Fruit fly (Drosophila melanogaster) whole organism, wandering third instar larva: ENCODE results near the gene CG9673.

ENCODE experiments used
- Abd-B ChIP-seq: fragments of >200 bp; optimal IDR thresholded peaks from 2 replicates; lab custom pipeline; 2017; ENCODE audit warnings: missing biosample characterization, missing genetic modification characterization
- HLH106 ChIP-seq: fragments of 200-800 bp; optimal IDR thresholded peaks from 3 replicates; lab custom pipeline; 2019; ENCODE audit warnings: missing biosample characterization, mild to moderate bottlenecking, missing genetic modification characterization, moderate library complexity
- Hr78 ChIP-seq: fragments of >200 bp; optimal IDR thresholded peaks from 2 replicates; lab custom pipeline; 2017; ENCODE audit warnings: missing biosample characterization, missing genetic modification characterization
- OdsH ChIP-seq: fragments of 200-800 bp; sonication (Bioruptor generic); optimal IDR thresholded peaks from 2 replicates; lab custom pipeline; 2016; ENCODE audit warnings: missing biosample characterization, mild to moderate bottlenecking, missing genetic modification characterization
- brk ChIP-seq: fragments of 200-800 bp; sonication (Bioruptor generic); optimal IDR thresholded peaks from 2 replicates; lab custom pipeline; 2016; ENCODE audit warnings: missing biosample characterization, mild to moderate bottlenecking, missing genetic modification characterization
- dl ChIP-seq, 2 experiments: fragments of 175-275, 200-275 bp in 1 of 2; fragments of 200-275 bp in 1 of 2; sonication (Bioruptor generic); optimal IDR thresholded peaks; lab custom pipeline; 2018; ENCODE audit warnings: mild to moderate bottlenecking in 2 of 2, missing biosample characterization in 2 of 2, missing genetic modification characterization in 2 of 2, moderate library complexity in 2 of 2; ENCODE audit not compliant: partially characterized antibody in 2 of 2, insufficient read depth in 1 of 2
- dmrt93B ChIP-seq: fragments of 200-800 bp; sonication (Bioruptor generic); optimal IDR thresholded peaks from 2 replicates; lab custom pipeline; 2018; ENCODE audit warnings: missing biosample characterization, mild to moderate bottlenecking, missing genetic modification characterization
- foxo ChIP-seq, 2 experiments: fragments of 200-800 bp; sonication (Bioruptor generic); optimal IDR thresholded peaks; 2 replicates in 1 of 2; 3 replicates in 1 of 2; lab custom pipeline; 2016 to 2017; ENCODE audit warnings: missing biosample characterization in 2 of 2, missing genetic modification characterization in 2 of 2
- h ChIP-seq: fragments of 200-800 bp; sonication (Bioruptor generic); optimal IDR thresholded peaks from 3 replicates; lab custom pipeline; 2016; ENCODE audit warnings: missing biosample characterization, mild to moderate bottlenecking, missing genetic modification characterization
- lola ChIP-seq: fragments of >200 bp; optimal IDR thresholded peaks from 2 replicates; lab custom pipeline; 2017; ENCODE audit warnings: missing biosample characterization, missing genetic modification characterization
- pan ChIP-seq: fragments of >200 bp; optimal IDR thresholded peaks from 2 replicates; lab custom pipeline; 2017
- psq ChIP-seq: fragments of 200-800 bp; sonication (Bioruptor generic); optimal IDR thresholded peaks from 3 replicates; lab custom pipeline; 2017; ENCODE audit warnings: missing biosample characterization, mild to moderate bottlenecking, missing genetic modification characterization, moderate library complexity
- rgr ChIP-seq: fragments of 200-800 bp; sonication (Bioruptor generic); optimal IDR thresholded peaks from 3 replicates; lab custom pipeline; 2016; ENCODE audit warnings: missing biosample characterization, mild to moderate bottlenecking, missing genetic modification characterization
- usp ChIP-seq: fragments of >200 bp; optimal IDR thresholded peaks from 2 replicates; lab custom pipeline; 2017; ENCODE audit warnings: missing biosample characterization, missing genetic modification characterization

DNA sequence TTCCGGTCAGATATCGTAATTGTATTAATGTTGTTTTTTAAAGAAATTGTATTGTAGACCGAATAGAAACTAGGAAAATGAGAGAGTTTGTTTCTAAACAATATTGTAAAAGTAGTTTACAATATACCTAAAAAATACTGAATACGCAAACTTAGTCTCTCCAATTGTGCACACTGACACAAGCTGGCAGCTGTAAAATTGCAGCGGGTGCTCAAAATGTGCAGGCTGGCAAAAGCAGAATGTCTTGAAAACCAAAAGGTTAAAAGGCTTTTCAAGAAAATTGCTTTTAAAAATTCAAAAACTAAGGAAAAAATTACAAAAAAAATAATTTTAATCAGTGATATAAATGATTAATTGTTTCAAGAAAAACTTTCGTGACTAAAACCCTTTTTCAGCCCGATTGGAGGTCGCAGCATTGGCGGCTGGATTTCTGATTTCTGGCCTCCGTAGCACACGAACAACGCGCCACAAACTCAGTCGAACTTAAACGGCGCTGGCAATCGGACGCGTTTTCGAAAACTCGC is 8.0 kb downstream of the CG9673 start, which contains the start of gene CG4678:
- TF ChIP-seq brk (no peak), Hr78 (GFP tag; lab: Kevin White, UChicago) (no peak), pan (lab: Kevin White, UChicago) (no peak), dl (GFP tag; optimal IDR thresholded peaks at IDR 0.05; lab: Kevin White, UChicago; ENCODE audit: insufficient read depth in 1 of 2, partially characterized antibody in 2 of 2) (peak; percentile 53 to 80), lola (no peak), rgr (GFP tag; lab: Kevin White, UChicago) (no peak), HLH106 (tag; lab: Kevin White, UChicago) (no peak), h (GFP tag; lab: Kevin White, UChicago) (no peak), OdsH (GFP tag; lab: Kevin White, UChicago) (no peak), foxo (GFP tag; optimal IDR thresholded peaks at IDR 0.05; lab: Kevin White, UChicago) (no peak), dmrt93B (no peak), psq (no peak), usp (no peak), Abd-B (GFP tag; lab: Kevin White, UChicago) (no peak)
